Fruit fly (Drosophila melanogaster) Kc167 (cell line): Measurements from ENCODE around the gene FBXO11.

ENCODE experiments used
- Sin3A ChIP-seq: fragments of >200 bp; optimal IDR thresholded peaks from 2 replicates; lab custom pipeline; 2018; ENCODE audit warnings: missing external identifiers
- h ChIP-seq: fragments of >200 bp; optimal IDR thresholded peaks from 3 replicates; lab custom pipeline; 2018; ENCODE audit warnings: missing external identifiers
- psq ChIP-seq: fragments of >200 bp; optimal IDR thresholded peaks from 2 replicates; lab custom pipeline; 2017; ENCODE audit warnings: missing external identifiers
- ttk ChIP-seq: sonication (Bioruptor generic); optimal IDR thresholded peaks from 2 replicates; lab custom pipeline; 2017; ENCODE audit warnings: missing external identifiers

dm6 chr3R:9821091-9821490 lies 11.9 kb upstream of the FBXO11 start, which contains the start of gene CG42857:
- no peak for TF ChIP-seq psq (lab: Kevin White, UChicago)
- no peak for TF ChIP-seq h (lab: Kevin White, UChicago)
- no peak for TF ChIP-seq ttk (lab: Kevin White, UChicago)
- no peak for TF ChIP-seq Sin3A (lab: Kevin White, UChicago)
